Fruit fly (Drosophila melanogaster) whole organism, embryonic: ENCODE measurements around the gene Ifrd1.

Experiments
- CG10147 ChIP-seq: fragments of 200-800 bp; sonication (Bioruptor generic); optimal IDR thresholded peaks from 2 replicates; lab custom pipeline; 2019; ENCODE audit warnings: missing biosample characterization, mild to moderate bottlenecking, missing genetic modification characterization, moderate library complexity
- CG11093 ChIP-seq: fragments of 200-800 bp; sonication (Bioruptor generic); IDR thresholded peaks from 3 replicates; pipeline ENCODE4 v1.3.6; 2022; ENCODE audit warnings: missing biosample characterization, missing genetic modification characterization
- CG11560 ChIP-seq: fragments of 200-800 bp; sonication (Bioruptor generic); IDR thresholded peaks from 3 replicates; pipeline ENCODE4 v1.3.6; 2022; ENCODE audit warnings: missing biosample characterization, missing genetic modification characterization
- CG11723 ChIP-seq: fragments of 200-800 bp; sonication (Bioruptor generic); optimal IDR thresholded peaks from 2 replicates; lab custom pipeline; 2017; ENCODE audit warnings: missing biosample characterization, mild to moderate bottlenecking, missing genetic modification characterization
- CG12104 ChIP-seq: fragments of 200-800 bp; sonication (Bioruptor generic); optimal IDR thresholded peaks from 3 replicates; lab custom pipeline; 2016; ENCODE audit warnings: missing biosample characterization, missing genetic modification characterization
- CG16863 ChIP-seq: fragments of 200-800 bp; sonication (Bioruptor generic); optimal IDR thresholded peaks from 3 replicates; lab custom pipeline; 2016; ENCODE audit warnings: missing biosample characterization, missing genetic modification characterization
- CG17186 ChIP-seq: fragments of 200-800 bp; sonication (Bioruptor generic); optimal IDR thresholded peaks from 3 replicates; lab custom pipeline; 2017; ENCODE audit warnings: missing biosample characterization, missing genetic modification reagents, missing genetic modification characterization
- CG2889 ChIP-seq: fragments of 200-800 bp; sonication (Bioruptor generic); IDR thresholded peaks from 3 replicates; pipeline ENCODE4 v1.3.6; 2022; ENCODE audit warnings: missing biosample characterization, missing genetic modification characterization
- CG3163 ChIP-seq: fragments of 200-800 bp; sonication (Bioruptor generic); optimal IDR thresholded peaks from 3 replicates; lab custom pipeline; 2016; ENCODE audit warnings: missing biosample characterization, missing genetic modification characterization
- CG3281 ChIP-seq: fragments of 200-800 bp; sonication (Bioruptor generic); optimal IDR thresholded peaks from 3 replicates; lab custom pipeline; 2017; ENCODE audit warnings: missing biosample characterization, mild to moderate bottlenecking, missing genetic modification characterization
- CG34422 ChIP-seq: fragments of 200-800 bp; sonication (Bioruptor generic); IDR thresholded peaks from 3 replicates; pipeline ENCODE4 v1.3.6; 2022; ENCODE audit warnings: missing biosample characterization, missing genetic modification characterization
- CG4282 ChIP-seq: fragments of 200-800 bp; sonication (Bioruptor generic); optimal IDR thresholded peaks from 2 replicates; lab custom pipeline; 2016; ENCODE audit warnings: missing biosample characterization, missing genetic modification characterization
- CG6254 ChIP-seq: fragments of 200-800 bp; sonication (Bioruptor generic); optimal IDR thresholded peaks from 3 replicates; lab custom pipeline; 2017; ENCODE audit warnings: mild to moderate bottlenecking, missing biosample characterization, missing genetic modification reagents, missing genetic modification characterization
- CG6689 ChIP-seq: fragments of 200-800 bp; sonication (Bioruptor generic); IDR thresholded peaks from 2 replicates; pipeline ENCODE4 v1.3.6; 2022; ENCODE audit warnings: missing biosample characterization, missing genetic modification characterization
- CG6765 ChIP-seq: fragments of 200-800 bp; sonication (Bioruptor generic); optimal IDR thresholded peaks from 3 replicates; lab custom pipeline; 2017; ENCODE audit warnings: missing biosample characterization, mild to moderate bottlenecking, missing genetic modification characterization
- CG6854 ChIP-seq: fragments of 200-800 bp; sonication (Bioruptor generic); optimal IDR thresholded peaks from 3 replicates; lab custom pipeline; 2017; ENCODE audit warnings: missing biosample characterization, mild to moderate bottlenecking, missing genetic modification characterization
- CG7556 ChIP-seq: fragments of 200-800 bp; sonication (Bioruptor generic); optimal IDR thresholded peaks from 2 replicates; lab custom pipeline; 2017; ENCODE audit warnings: missing biosample characterization, mild to moderate bottlenecking, missing genetic modification characterization
- CG7963 ChIP-seq: fragments of 200-800 bp; sonication (Bioruptor generic); IDR thresholded peaks from 3 replicates; pipeline ENCODE4 v1.3.6; 2022; ENCODE audit warnings: missing biosample characterization, missing genetic modification characterization; ENCODE audit not compliant: partially characterized antibody
- CG9609 ChIP-seq: fragments of 200-800 bp; sonication (Bioruptor generic); optimal IDR thresholded peaks from 3 replicates; lab custom pipeline; 2016; ENCODE audit warnings: missing biosample characterization, missing genetic modification characterization
- Dref ChIP-seq: fragments of 200-800 bp; sonication (Bioruptor generic); IDR thresholded peaks from 2 replicates; pipeline ENCODE4 v1.3.6; 2022; ENCODE audit warnings: missing biosample characterization, missing genetic modification characterization
- ERR ChIP-seq: fragments of 200-800 bp; sonication (Bioruptor generic); optimal IDR thresholded peaks from 2 replicates; lab custom pipeline; 2016; ENCODE audit warnings: missing biosample characterization, missing genetic modification characterization
- Gsc ChIP-seq: fragments of 200-800 bp; sonication (Bioruptor generic); IDR thresholded peaks from 2 replicates; pipeline ENCODE4 v1.3.6; 2022; ENCODE audit warnings: missing biosample characterization, missing genetic modification characterization
- HLH54F ChIP-seq: fragments of 200-800 bp; sonication (Bioruptor generic); optimal IDR thresholded peaks from 3 replicates; lab custom pipeline; 2016; ENCODE audit warnings: missing biosample characterization, missing genetic modification characterization
- Hand ChIP-seq: fragments of 200-800 bp; sonication (Bioruptor generic); optimal IDR thresholded peaks from 2 replicates; lab custom pipeline; 2017; ENCODE audit warnings: mild to moderate bottlenecking, missing biosample characterization, missing genetic modification reagents, missing genetic modification characterization
- HmgD ChIP-seq: fragments of 200-800 bp; sonication (Bioruptor generic); optimal IDR thresholded peaks from 3 replicates; lab custom pipeline; 2016; ENCODE audit warnings: missing biosample characterization, missing genetic modification characterization
- HmgZ ChIP-seq: fragments of 200-800 bp; sonication (Bioruptor generic); optimal IDR thresholded peaks from 2 replicates; lab custom pipeline; 2018; ENCODE audit warnings: missing biosample characterization, mild to moderate bottlenecking, missing genetic modification characterization
- Lim3 ChIP-seq: fragments of 200-800 bp; sonication (Bioruptor generic); IDR thresholded peaks from 2 replicates; pipeline ENCODE4 v1.3.6; 2022; ENCODE audit warnings: missing biosample characterization, missing genetic modification characterization
- MESR4 ChIP-seq: fragments of 200-800 bp; sonication (Bioruptor generic); optimal IDR thresholded peaks from 2 replicates; lab custom pipeline; 2018; ENCODE audit warnings: missing biosample characterization, mild to moderate bottlenecking, missing genetic modification characterization, moderate library complexity
- NfI ChIP-seq: fragments of 200-800 bp; sonication (Bioruptor generic); optimal IDR thresholded peaks from 3 replicates; lab custom pipeline; 2018; ENCODE audit warnings: missing biosample characterization, mild to moderate bottlenecking, missing genetic modification characterization, moderate library complexity
- Rx ChIP-seq: fragments of 200-800 bp; sonication (Bioruptor generic); IDR thresholded peaks from 2 replicates; pipeline ENCODE4 v1.3.6; 2022; ENCODE audit warnings: missing biosample characterization, missing genetic modification characterization
- Sin3A ChIP-seq: fragments of >200 bp; optimal IDR thresholded peaks from 2 replicates; lab custom pipeline; 2018
- Sry-δ ChIP-seq: fragments of 200-800 bp; sonication (Bioruptor generic); optimal IDR thresholded peaks from 2 replicates; lab custom pipeline; 2016; ENCODE audit warnings: missing biosample characterization, missing genetic modification characterization
- ab ChIP-seq: fragments of 200-800 bp; sonication (Bioruptor generic); optimal IDR thresholded peaks from 2 replicates; lab custom pipeline; 2016; ENCODE audit warnings: missing biosample characterization, missing genetic modification characterization
- aop ChIP-seq: fragments of 200-800 bp; sonication (Bioruptor generic); IDR thresholded peaks from 2 replicates; pipeline ENCODE4 v1.3.6; 2022; ENCODE audit warnings: missing biosample characterization, missing genetic modification characterization
- bcd ChIP-seq: fragments of 200-800 bp; sonication (Bioruptor generic); optimal IDR thresholded peaks from 2 replicates; lab custom pipeline; 2017; ENCODE audit warnings: missing biosample characterization, mild to moderate bottlenecking, missing genetic modification characterization
- br ChIP-seq: fragments of >200 bp; optimal IDR thresholded peaks from 2 replicates; lab custom pipeline; 2017
- crol ChIP-seq: fragments of 200-800 bp; sonication (Bioruptor generic); IDR thresholded peaks from 2 replicates; pipeline ENCODE4 v1.3.6; 2022; ENCODE audit warnings: missing biosample characterization, missing genetic modification characterization
- dan ChIP-seq: fragments of 200-800 bp; sonication (Bioruptor generic); IDR thresholded peaks from 2 replicates; pipeline ENCODE4 v1.3.6; 2022; ENCODE audit warnings: missing biosample characterization, missing genetic modification characterization
- gsb-n ChIP-seq: fragments of 200-800 bp; sonication (Bioruptor generic); optimal IDR thresholded peaks from 3 replicates; lab custom pipeline; 2018; ENCODE audit warnings: missing biosample characterization, mild to moderate bottlenecking, missing genetic modification characterization
- h ChIP-seq: fragments of >200 bp; optimal IDR thresholded peaks from 2 replicates; lab custom pipeline; 2017
- kah ChIP-seq: fragments of 200-800 bp; sonication (Bioruptor generic); optimal IDR thresholded peaks from 2 replicates; lab custom pipeline; 2018; ENCODE audit warnings: missing biosample characterization, mild to moderate bottlenecking, missing genetic modification characterization
- klu ChIP-seq: fragments of 200-800 bp; sonication (Bioruptor generic); IDR thresholded peaks from 2 replicates; pipeline ENCODE4 v1.3.6; 2022; ENCODE audit warnings: missing biosample characterization, missing genetic modification characterization
- onecut ChIP-seq: fragments of 200-800 bp; sonication (Bioruptor generic); IDR thresholded peaks from 2 replicates; pipeline ENCODE4 v1.3.6; 2022; ENCODE audit warnings: missing biosample characterization, missing genetic modification characterization
- pfk ChIP-seq: fragments of 200-800 bp; sonication (Bioruptor generic); optimal IDR thresholded peaks from 2 replicates; lab custom pipeline; 2018; ENCODE audit warnings: missing biosample characterization, mild to moderate bottlenecking, missing genetic modification characterization, moderate library complexity
- pum ChIP-seq: fragments of 200-800 bp; sonication (Bioruptor generic); optimal IDR thresholded peaks from 2 replicates; lab custom pipeline; 2016; ENCODE audit warnings: missing biosample characterization, missing genetic modification characterization
- salm ChIP-seq: fragments of 200-800 bp; sonication (Bioruptor generic); optimal IDR thresholded peaks from 2 replicates; lab custom pipeline; 2018; ENCODE audit warnings: missing biosample characterization, mild to moderate bottlenecking, missing genetic modification characterization
- scrt ChIP-seq: fragments of 200-800 bp; sonication (Bioruptor generic); optimal IDR thresholded peaks from 2 replicates; lab custom pipeline; 2018; ENCODE audit warnings: missing biosample characterization, mild to moderate bottlenecking, missing genetic modification characterization, moderate library complexity
- sr ChIP-seq: fragments of 200-800 bp; sonication (Bioruptor generic); IDR thresholded peaks from 3 replicates; pipeline ENCODE4 v1.3.6; 2022; ENCODE audit warnings: missing biosample characterization, missing genetic modification characterization
- tgo ChIP-seq: fragments of 200-800 bp; sonication (Bioruptor generic); IDR thresholded peaks from 3 replicates; pipeline ENCODE4 v1.3.6; 2022; ENCODE audit warnings: missing biosample characterization, missing genetic modification characterization
- tin ChIP-seq: fragments of 200-800 bp; sonication (Bioruptor generic); optimal IDR thresholded peaks from 3 replicates; lab custom pipeline; 2016; ENCODE audit warnings: missing biosample characterization, missing genetic modification characterization
- tna ChIP-seq: fragments of 200-800 bp; sonication (Bioruptor generic); IDR thresholded peaks from 2 replicates; pipeline ENCODE4 v1.3.6; 2022; ENCODE audit warnings: missing biosample characterization, missing genetic modification characterization; ENCODE audit not compliant: partially characterized antibody
- vfl ChIP-seq: fragments of 200-800 bp; sonication (Bioruptor generic); optimal IDR thresholded peaks from 2 replicates; lab custom pipeline; 2016; ENCODE audit warnings: missing biosample characterization, missing genetic modification characterization

Gene Ifrd1

dm6 chr2L:2857862-2858734 lies 16.2 kb downstream of the Ifrd1 start (continued):
- TF ChIP-seq CG6854 (peak; percentile 3), CG7963 (GFP tag; lab: Robert Waterston, UW) (no peak), gsb-n (tag; lab: Kevin White, UChicago) (peak; percentile 75), vfl (GFP tag; lab: Kevin White, UChicago) (no peak), CG9609 (no peak), CG11560 (tag; lab: Robert Waterston, UW) (no peak), CG4282 (GFP tag; lab: Kevin White, UChicago) (peak; percentile 6), dan (no peak), CG11723 (no peak), pfk (no peak), Sry-δ (GFP tag; lab: Kevin White, UChicago) (no peak), Gsc (no peak), CG6689 (GFP tag; lab: Robert Waterston, UW) (0 out of 2 replicates have a peak, but pooled peaks have one; percentile 23), Sin3A (lab: Kevin White, UChicago) (no peak), HLH54F (GFP tag; lab: Kevin White, UChicago) (no peak), tna (GFP tag; lab: Robert Waterston, UW) (no peak), tin (GFP tag; lab: Kevin White, UChicago) (peak; percentile 7), Lim3 (GFP tag; lab: Robert Waterston, UW) (no peak), scrt (GFP tag; lab: Kevin White, UChicago) (peak; percentile 43), onecut (GFP tag; lab: Robert Waterston, UW) (peak; percentile 2; the same call in 1 of the 2 replicates), ERR (GFP tag; lab: Kevin White, UChicago) (peak; percentile 19), CG10147 (no peak), CG16863 (GFP tag; lab: Kevin White, UChicago) (no peak), CG17186 (no peak), CG12104 (GFP tag; lab: Kevin White, UChicago) (no peak), MESR4 (GFP tag; lab: Kevin White, UChicago) (no peak), tgo (GFP tag; lab: Robert Waterston, UW) (0 out of 3 replicates have a peak, but pooled peaks have one; percentile 24), sr (no peak), CG34422 (GFP tag; lab: Robert Waterston, UW) (no peak), CG7556 (peak; percentile 14), ab (GFP tag; lab: Kevin White, UChicago) (no peak), Rx (GFP tag; lab: Robert Waterston, UW) (no peak), kah (no peak), klu (GFP tag; lab: Robert Waterston, UW) (no peak), HmgZ (tag; lab: Kevin White, UChicago) (no peak), h (lab: Kevin White, UChicago) (no peak), CG6254 (peak; percentile 11), CG3163 (GFP tag; lab: Kevin White, UChicago) (no peak), pum (GFP tag; lab: Kevin White, UChicago) (no peak), bcd (GFP tag; lab: Kevin White, UChicago) (no peak), CG2889 (GFP tag; lab: Robert Waterston, UW) (no peak), aop (GFP tag; lab: Robert Waterston, UW) (no peak), CG11093 (GFP tag; lab: Robert Waterston, UW) (no peak), Dref (no peak), salm (no peak), br (lab: Kevin White, UChicago) (no peak), CG3281 (GFP tag; lab: Kevin White, UChicago) (peak; percentile 23), NfI (GFP tag; lab: Kevin White, UChicago) (no peak), HmgD (GFP tag; lab: Kevin White, UChicago) (no peak), Hand (GFP tag; lab: Kevin White, UChicago) (no peak), CG6765 (no peak), crol (peak; percentile 75)
